Worm (Caenorhabditis elegans): ENCODE measurements around the gene zzz-1.
A peak's percentile ranks its signal among the peaks of the same experiment; 100 is the strongest.

Gene zzz-1

ce11 chrV:10909071-10909470, at the start of gene zzz-1:
Gene zzz-1, minus strand, starts transcription at chrV:10909171.
- TF ChIP-seq aha-1 (tag; optimal IDR thresholded peaks at IDR 0.05) = no peak

ce11 chrV:10958322-10958900, 49.4 kb upstream of the zzz-1 start, which contains the start of gene pigt-1:
Gene pigt-1, minus strand, starts transcription at chrV:10958821.
- TF ChIP-seq nhr-20 (tag; optimal IDR thresholded peaks at IDR 0.05) = peak; percentile 15
- TF ChIP-seq lsy-2 (tag; optimal IDR thresholded peaks at IDR 0.05) = peak in 1 of 2 experiments; percentile 22
- TF ChIP-seq sup-37 (GFP tag; optimal IDR thresholded peaks at IDR 0.05) = no peak
- TF ChIP-seq nhr-47 (tag; optimal IDR thresholded peaks at IDR 0.05) = peak; percentile 35
- TF ChIP-seq tbx-2 (tag; optimal IDR thresholded peaks at IDR 0.05) = peak; percentile 20
- TF ChIP-seq lin-14 (GFP tag; optimal IDR thresholded peaks at IDR 0.05) = no peak
- no peak for TF ChIP-seq efl-1 (optimal IDR thresholded peaks at IDR 0.05)
- TF ChIP-seq efl-1 (GFP tag; optimal IDR thresholded peaks at IDR 0.05 in 1 of 2) = peak in 1 of 2 experiments; percentile 89
- TF ChIP-seq F16B12.6 (tag; optimal IDR thresholded peaks at IDR 0.05) = no peak
- TF ChIP-seq nhr-90 (tag; optimal IDR thresholded peaks at IDR 0.05; ENCODE audit: poor library complexity) = peak; percentile 50
- TF ChIP-seq nhr-237 (tag; optimal IDR thresholded peaks at IDR 0.05) = no peak
- TF ChIP-seq aly-2 (tag; optimal IDR thresholded peaks at IDR 0.05) = peak; percentile 44
- peak; percentile 58 for TF ChIP-seq nhr-85 (tag)
- peak; percentile 44 for TF ChIP-seq nhr-71 (tag; optimal IDR thresholded peaks at IDR 0.05)
- TF ChIP-seq sptf-1 (tag; optimal IDR thresholded peaks at IDR 0.05) = no peak
- peak; percentile 33 for TF ChIP-seq ztf-4 (tag; optimal IDR thresholded peaks at IDR 0.05)
- peak; percentile 14 for TF ChIP-seq snu-23 (GFP tag; optimal IDR thresholded peaks at IDR 0.05)
- peak; percentile 15 for TF ChIP-seq elt-2 (tag; optimal IDR thresholded peaks at IDR 0.05)

- no peak for TF ChIP-seq Y116A8C.19 (tag; optimal IDR thresholded peaks at IDR 0.05; ENCODE audit: borderline replicate concordance)
- TF ChIP-seq elt-2 (tag; optimal IDR thresholded peaks at IDR 0.05) = peak; percentile 11
- TF ChIP-seq skn-1 (tag; optimal IDR thresholded peaks at IDR 0.05) = no peak
- no peak for TF ChIP-seq fkh-10 (GFP tag; optimal IDR thresholded peaks at IDR 0.05)
- TF ChIP-seq unc-30 (tag; optimal IDR thresholded peaks at IDR 0.05) = no peak
- TF ChIP-seq efl-1 (optimal IDR thresholded peaks at IDR 0.05) = no peak
- TF ChIP-seq efl-1 (GFP tag; optimal IDR thresholded peaks at IDR 0.05 in 1 of 2) = peak in 1 of 2 experiments; percentile 34
- TF ChIP-seq fos-1 (tag; optimal IDR thresholded peaks at IDR 0.05) = no peak
Measured at ce11 chrV:10955681-10956476, 46.9 kb upstream of the zzz-1 start, which contains the start of gene F17C11.13. Gene F17C11.13, plus strand, starts transcription at chrV:10955923.

ce11 chrV:10954832-10955231, 45.9 kb upstream of the zzz-1 start, which contains the start of gene F17C11.6:
Gene F17C11.6, plus strand, starts transcription at chrV:10955121.
- TF ChIP-seq C16A3.4 (tag; optimal IDR thresholded peaks at IDR 0.05) = no peak
- no peak for TF ChIP-seq hlh-4 (tag; optimal IDR thresholded peaks at IDR 0.05)
- TF ChIP-seq hpl-2 (GFP tag; optimal IDR thresholded peaks at IDR 0.05) = no peak
- no peak for TF ChIP-seq fkh-8 (tag; optimal IDR thresholded peaks at IDR 0.05)
- no peak for TF ChIP-seq ceh-8 (GFP tag; optimal IDR thresholded peaks at IDR 0.05)
- no peak for TF ChIP-seq alr-1 (tag; optimal IDR thresholded peaks at IDR 0.05; ENCODE audit: borderline replicate concordance)
- TF ChIP-seq pag-3 (tag; optimal IDR thresholded peaks at IDR 0.05; ENCODE audit: borderline replicate concordance, insufficient read depth) = no peak
- TF ChIP-seq ceh-63 (GFP tag; optimal IDR thresholded peaks at IDR 0.05) = no peak
- no peak for TF ChIP-seq pax-3 (tag; optimal IDR thresholded peaks at IDR 0.05)
- no peak for TF ChIP-seq nhr-77 (tag; optimal IDR thresholded peaks at IDR 0.05)
- no peak for TF ChIP-seq unc-98 (GFP tag; IDR thresholded peaks at IDR 0.05)
- no peak for TF ChIP-seq unc-30 (tag; optimal IDR thresholded peaks at IDR 0.05)
- TF ChIP-seq fos-1 (tag; optimal IDR thresholded peaks at IDR 0.05) = no peak
- no peak for TF ChIP-seq mep-1 (tag; optimal IDR thresholded peaks at IDR 0.05)
- no peak for TF ChIP-seq unc-86 (tag; optimal IDR thresholded peaks at IDR 0.05)
- no peak for TF ChIP-seq grh-1 (GFP tag; IDR thresholded peaks at IDR 0.05)

Data from whole organism, L1 larva.